Worm (Caenorhabditis elegans): ENCODE results near the gene nspe-7.

DNA sequence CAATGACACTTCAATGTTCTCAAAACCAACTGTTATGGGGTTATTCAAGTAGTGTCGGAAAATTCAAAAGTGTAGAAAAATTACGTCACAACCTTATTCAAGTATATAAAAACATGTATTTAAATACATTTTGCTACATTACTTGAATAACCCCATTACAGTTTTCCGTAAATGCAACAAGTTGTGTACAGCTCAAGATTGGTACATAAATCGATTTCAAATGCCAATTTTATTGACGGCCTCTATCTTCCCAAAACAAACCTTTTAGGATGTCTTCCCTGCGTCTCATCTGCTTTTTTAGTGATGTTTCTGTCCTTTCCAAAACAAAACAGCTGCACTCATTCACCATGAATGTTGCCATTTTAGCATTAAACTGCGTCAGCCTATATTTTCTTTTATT lies 2.4 kb downstream of the nspe-7 start, which contains the start of gene Y38E10A.28:
- TF ChIP-seq ztf-23 (GFP tag; IDR thresholded peaks at IDR 0.05) (no peak), med-1 (GFP tag; optimal IDR thresholded peaks at IDR 0.05; ENCODE audit: insufficient read depth) (no peak), cog-1 (tag; optimal IDR thresholded peaks at IDR 0.05) (no peak)

Measured in whole organism, midembryonic.